Worm (Caenorhabditis elegans) whole organism, L2 larva: ENCODE measurements around the gene F47F2.1.

ENCODE experiments used
- F13H6.1 ChIP-seq: sonication (generic microtip); optimal IDR thresholded peaks from 2 replicates; lab custom pipeline; 2016; ENCODE audit warnings: missing genetic modification characterization, missing compliant biosample characterization
- Y55F3AM.14 ChIP-seq: fragments of 200-800 bp; sonication (Bioruptor generic); optimal IDR thresholded peaks from 2 replicates; lab custom pipeline; 2018; ENCODE audit warnings: mild to moderate bottlenecking, missing genetic modification characterization, missing compliant biosample characterization
- ZK546.5 ChIP-seq: sonication (generic microtip); optimal IDR thresholded peaks from 2 replicates; lab custom pipeline; 2017; ENCODE audit warnings: missing biosample characterization, missing genetic modification characterization
- aly-2 ChIP-seq: fragments of 150-350 bp; optimal IDR thresholded peaks from 2 replicates; lab custom pipeline; 2014; ENCODE audit warnings: missing biosample characterization, missing genetic modification characterization
- blmp-1 ChIP-seq: sonication (generic microtip); optimal IDR thresholded peaks from 2 replicates; lab custom pipeline; 2017; ENCODE audit warnings: missing genetic modification characterization, mild to moderate bottlenecking, missing compliant biosample characterization, antibody characterized with exemption, moderate library complexity; ENCODE audit not compliant: insufficient read depth
- ceh-16 ChIP-seq: fragments of 150-350 bp; optimal IDR thresholded peaks from 2 replicates; lab custom pipeline; 2014; ENCODE audit warnings: missing biosample characterization, missing genetic modification characterization
- ceh-82 ChIP-seq: fragments of 150-350 bp; optimal IDR thresholded peaks from 2 replicates; lab custom pipeline; 2014; ENCODE audit warnings: missing biosample characterization, missing genetic modification characterization
- crh-2 ChIP-seq: sonication (generic microtip); optimal IDR thresholded peaks from 2 replicates; lab custom pipeline; 2017; ENCODE audit warnings: missing biosample characterization, missing genetic modification characterization
- dmd-4 ChIP-seq: sonication (generic microtip); optimal IDR thresholded peaks from 2 replicates; lab custom pipeline; 2017; ENCODE audit warnings: missing biosample characterization, missing genetic modification characterization
- egl-27 ChIP-seq: sonication (generic microtip); optimal IDR thresholded peaks from 3 replicates; lab custom pipeline; 2017; ENCODE audit warnings: missing biosample characterization, missing genetic modification reagents, missing genetic modification characterization
- elt-1 ChIP-seq: fragments of 150-350 bp; optimal IDR thresholded peaks from 2 replicates; lab custom pipeline; 2014; ENCODE audit warnings: missing biosample characterization, missing genetic modification characterization
- fos-1 ChIP-seq: fragments of 150-350 bp; optimal IDR thresholded peaks from 2 replicates; lab custom pipeline; 2014; ENCODE audit warnings: missing biosample characterization, missing genetic modification characterization
- gmeb-1 ChIP-seq: fragments of 150-350 bp; optimal IDR thresholded peaks from 2 replicates; lab custom pipeline; 2014; ENCODE audit warnings: missing biosample characterization, missing genetic modification characterization
- lin-11 ChIP-seq: fragments of 150-350 bp; sonication (generic microtip); optimal IDR thresholded peaks from 2 replicates; lab custom pipeline; 2014; ENCODE audit warnings: missing biosample characterization, missing genetic modification characterization, inconsistent platforms, mixed read lengths
- lin-13 ChIP-seq: fragments of 150-350 bp; optimal IDR thresholded peaks from 2 replicates; lab custom pipeline; 2014; ENCODE audit warnings: missing biosample characterization, missing genetic modification reagents, missing genetic modification characterization
- lin-39 ChIP-seq: fragments of 150-350 bp; optimal IDR thresholded peaks from 2 replicates; lab custom pipeline; 2014; ENCODE audit warnings: missing biosample characterization, missing genetic modification reagents, missing genetic modification characterization
- lsy-2 ChIP-seq, 2 experiments: fragments of 150-350 bp in 1 of 2; sonication (generic microtip) in 1 of 2; optimal IDR thresholded peaks; 2 replicates each; lab custom pipeline; 2014 to 2017; ENCODE audit warnings: missing biosample characterization in 2 of 2, missing genetic modification characterization in 2 of 2
- mab-5 ChIP-seq: fragments of 150-350 bp; optimal IDR thresholded peaks from 2 replicates; lab custom pipeline; 2014; ENCODE audit warnings: missing biosample characterization, missing genetic modification characterization
- mbf-1 ChIP-seq: sonication (generic microtip); optimal IDR thresholded peaks from 2 replicates; lab custom pipeline; 2017; ENCODE audit warnings: missing biosample characterization, missing genetic modification characterization
- mdl-1 ChIP-seq, 2 experiments: fragments of 150-350 bp in 1 of 2; sonication (generic microtip) in 1 of 2; optimal IDR thresholded peaks; 2 replicates each; lab custom pipeline; 2017; ENCODE audit warnings: missing biosample characterization in 2 of 2, missing genetic modification characterization in 2 of 2
- nhr-10 ChIP-seq: sonication (generic microtip); optimal IDR thresholded peaks from 2 replicates; lab custom pipeline; 2017; ENCODE audit warnings: missing biosample characterization, missing genetic modification characterization
- nhr-11 ChIP-seq: fragments of 150-350 bp; optimal IDR thresholded peaks from 2 replicates; lab custom pipeline; 2014; ENCODE audit warnings: missing biosample characterization, missing genetic modification characterization
- nhr-129 ChIP-seq: fragments of 150-350 bp; optimal IDR thresholded peaks from 2 replicates; lab custom pipeline; 2014; ENCODE audit warnings: missing biosample characterization, missing genetic modification characterization
- nhr-21 ChIP-seq: fragments of 150-350 bp; optimal IDR thresholded peaks from 2 replicates; lab custom pipeline; 2014; ENCODE audit warnings: missing biosample characterization, missing genetic modification characterization
- nhr-237 ChIP-seq: fragments of 150-350 bp; optimal IDR thresholded peaks from 2 replicates; lab custom pipeline; 2014; ENCODE audit warnings: missing biosample characterization, missing genetic modification characterization
- nhr-25 ChIP-seq: fragments of 150-350 bp; sonication (generic microtip); optimal IDR thresholded peaks from 3 replicates; lab custom pipeline; 2014; ENCODE audit warnings: missing biosample characterization, missing genetic modification characterization
- nhr-6 ChIP-seq: fragments of 150-350 bp; optimal IDR thresholded peaks from 2 replicates; lab custom pipeline; 2014; ENCODE audit warnings: missing biosample characterization, missing genetic modification characterization
- sem-4 ChIP-seq: fragments of 150-350 bp; optimal IDR thresholded peaks from 2 replicates; lab custom pipeline; 2014; ENCODE audit warnings: missing biosample characterization, missing genetic modification reagents, missing genetic modification characterization
- skn-1 ChIP-seq: sonication (generic microtip); optimal IDR thresholded peaks from 2 replicates; lab custom pipeline; 2017; ENCODE audit warnings: missing biosample characterization, missing genetic modification characterization
- sma-3 ChIP-seq: sonication (generic microtip); optimal IDR thresholded peaks from 2 replicates; lab custom pipeline; 2016; ENCODE audit warnings: missing genetic modification reagents, missing genetic modification characterization, missing compliant biosample characterization
- sma-9 ChIP-seq, 2 experiments: fragments of 150-350 bp in 1 of 2; sonication (generic microtip) in 1 of 2; optimal IDR thresholded peaks; 2 replicates each; lab custom pipeline; 2014 to 2016; ENCODE audit warnings: missing genetic modification characterization in 2 of 2, mild to moderate bottlenecking in 1 of 2, missing biosample characterization in 1 of 2, missing compliant biosample characterization in 1 of 2, missing genetic modification reagents in 1 of 2, moderate library complexity in 1 of 2
- snpc-4 ChIP-seq: fragments of 150-350 bp; optimal IDR thresholded peaks from 2 replicates; lab custom pipeline; 2014; ENCODE audit warnings: missing biosample characterization, missing genetic modification characterization
- unc-39 ChIP-seq: fragments of 150-350 bp; optimal IDR thresholded peaks from 2 replicates; lab custom pipeline; 2014; ENCODE audit warnings: missing biosample characterization, missing genetic modification characterization
- unc-55 ChIP-seq: fragments of 150-350 bp; sonication (generic microtip); optimal IDR thresholded peaks from 3 replicates; lab custom pipeline; 2014; ENCODE audit warnings: missing biosample characterization, missing genetic modification reagents, missing genetic modification characterization
- unc-62 ChIP-seq: fragments of 150-350 bp; optimal IDR thresholded peaks from 2 replicates; lab custom pipeline; 2014; ENCODE audit warnings: missing biosample characterization, missing genetic modification reagents, missing genetic modification characterization
- zag-1 ChIP-seq: fragments of 150-350 bp; optimal IDR thresholded peaks from 2 replicates; lab custom pipeline; 2014; ENCODE audit warnings: missing biosample characterization, missing genetic modification characterization
- ztf-1 ChIP-seq: fragments of 200-800 bp; sonication (Bioruptor generic); conservative IDR thresholded peaks from 2 replicates; pipeline ENCODE4 v1.3.6; 2022; ENCODE audit warnings: missing genetic modification characterization, missing compliant biosample characterization
- ztf-4 ChIP-seq: fragments of 150-350 bp; optimal IDR thresholded peaks from 2 replicates; lab custom pipeline; 2014; ENCODE audit warnings: missing biosample characterization, missing genetic modification characterization

F47F2.1 gene

ce11 chrX:3833964-3834840 is 44.1 kb upstream of the F47F2.1 start:
- no peak for TF ChIP-seq nhr-237 (tag; lab: Kevin White, UChicago)
- no peak for TF ChIP-seq ztf-1 (GFP tag; lab: Robert Waterston, UW)
- no peak for TF ChIP-seq dmd-4 (tag; lab: Kevin White, UChicago)
- no peak for TF ChIP-seq lin-11
- TF ChIP-seq mdl-1 (tag; optimal IDR thresholded peaks at IDR 0.05; lab: Kevin White, UChicago) = no peak
- no peak for TF ChIP-seq zag-1 (tag; lab: Kevin White, UChicago)
- peak; percentile 14 for TF ChIP-seq egl-27 (tag; lab: Kevin White, UChicago)
- TF ChIP-seq sma-9 (GFP tag; optimal IDR thresholded peaks at IDR 0.05; lab: Kevin White, UChicago) = peak; percentile 39
- no peak for TF ChIP-seq sma-9 (tag; optimal IDR thresholded peaks at IDR 0.05; lab: Kevin White, UChicago)
- TF ChIP-seq nhr-129 (tag; lab: Kevin White, UChicago) = peak; percentile 24
- TF ChIP-seq ztf-4 = no peak
- TF ChIP-seq nhr-21 (tag; lab: Kevin White, UChicago) = no peak
- TF ChIP-seq crh-2 = no peak
- TF ChIP-seq blmp-1 (tag; lab: Kevin White, UChicago) = no peak
- peak; percentile 54 for TF ChIP-seq F13H6.1 (tag; lab: Kevin White, UChicago)
- TF ChIP-seq skn-1 (tag; lab: Kevin White, UChicago) = no peak
- TF ChIP-seq gmeb-1 = no peak

- TF ChIP-seq nhr-25 (tag; lab: Kevin White, UChicago) (peak; percentile 38), sem-4 (no peak)
These were observed 42.7 kb upstream of the F47F2.1 start for ce11 chrX:3835632-3836031.

ce11 chrX:3837752-3838159 is 40.6 kb upstream of the F47F2.1 start:
- peak; percentile 72 for TF ChIP-seq egl-27 (tag; lab: Kevin White, UChicago)
- TF ChIP-seq gmeb-1 = no peak
- peak; percentile 19 for TF ChIP-seq sem-4
- TF ChIP-seq dmd-4 (tag; lab: Kevin White, UChicago) = no peak
- no peak for TF ChIP-seq mbf-1 (tag; lab: Kevin White, UChicago)
- peak; percentile 58 for TF ChIP-seq nhr-129 (tag; lab: Kevin White, UChicago)
- peak in 1 of 2 experiments; percentile 1 for TF ChIP-seq mdl-1 (tag; optimal IDR thresholded peaks at IDR 0.05; lab: Kevin White, UChicago)
- peak; percentile 96 for TF ChIP-seq blmp-1 (tag; lab: Kevin White, UChicago)
- TF ChIP-seq sma-3 = peak; percentile 81
- TF ChIP-seq Y55F3AM.14 (GFP tag; lab: Kevin White, UChicago) = peak; percentile 40
- TF ChIP-seq sma-9 (GFP tag; optimal IDR thresholded peaks at IDR 0.05; lab: Kevin White, UChicago) = peak; percentile 71
- no peak for TF ChIP-seq sma-9 (tag; optimal IDR thresholded peaks at IDR 0.05; lab: Kevin White, UChicago)
- no peak for TF ChIP-seq aly-2
- TF ChIP-seq nhr-11 (tag; lab: Kevin White, UChicago) = no peak
- peak; percentile 90 for TF ChIP-seq nhr-25 (tag; lab: Kevin White, UChicago)
- peak; percentile 37 for TF ChIP-seq ceh-16
- TF ChIP-seq lin-39 (tag; lab: Kevin White, UChicago) = no peak
- TF ChIP-seq nhr-6 = peak; percentile 10
- TF ChIP-seq skn-1 (tag; lab: Kevin White, UChicago) = no peak
- no peak for TF ChIP-seq lin-13 (GFP tag; lab: Kevin White, UChicago)
- TF ChIP-seq nhr-21 (tag; lab: Kevin White, UChicago) = peak; percentile 91
- no peak for TF ChIP-seq elt-1 (tag; lab: Kevin White, UChicago)
- peak; percentile 1 for TF ChIP-seq fos-1 (tag; lab: Kevin White, UChicago)

ce11 chrX:3838670-3839069 is 39.7 kb upstream of the F47F2.1 start:
- TF ChIP-seq nhr-129 (tag; lab: Kevin White, UChicago) = no peak
- peak; percentile 38 for TF ChIP-seq nhr-25 (tag; lab: Kevin White, UChicago)
- no peak for TF ChIP-seq nhr-237 (tag; lab: Kevin White, UChicago)
- TF ChIP-seq sem-4 = peak; percentile 51

ce11 chrX:3839172-3839571 is 39.2 kb upstream of the F47F2.1 start:
- TF ChIP-seq Y55F3AM.14 (GFP tag; lab: Kevin White, UChicago) (no peak), ztf-4 (peak; percentile 18), gmeb-1 (no peak), ZK546.5 (no peak), lin-11 (no peak), F13H6.1 (tag; lab: Kevin White, UChicago) (peak; percentile 88), egl-27 (tag; lab: Kevin White, UChicago) (peak; percentile 13), nhr-25 (tag; lab: Kevin White, UChicago) (no peak), mab-5 (tag; lab: Kevin White, UChicago) (no peak), sem-4 (peak; percentile 55), lsy-2 (tag; optimal IDR thresholded peaks at IDR 0.05; lab: Kevin White, UChicago) (peak in 1 of 2 experiments; percentile 64), ceh-16 (peak; percentile 1), unc-62 (GFP tag; lab: Kevin White, UChicago) (no peak), nhr-11 (tag; lab: Kevin White, UChicago) (no peak), ztf-1 (GFP tag; lab: Robert Waterston, UW) (no peak), mdl-1 (tag; optimal IDR thresholded peaks at IDR 0.05; lab: Kevin White, UChicago) (no peak), nhr-10 (tag; lab: Kevin White, UChicago) (no peak), skn-1 (tag; lab: Kevin White, UChicago) (no peak), sma-9 (GFP tag; optimal IDR thresholded peaks at IDR 0.05; lab: Kevin White, UChicago) (peak; percentile 89), sma-9 (tag; optimal IDR thresholded peaks at IDR 0.05; lab: Kevin White, UChicago) (no peak), blmp-1 (tag; lab: Kevin White, UChicago) (peak; percentile 63), nhr-129 (tag; lab: Kevin White, UChicago) (peak; percentile 83), snpc-4 (tag; lab: Kevin White, UChicago) (no peak), nhr-21 (tag; lab: Kevin White, UChicago) (no peak), ceh-82 (no peak), unc-55 (GFP tag; lab: Kevin White, UChicago) (no peak), unc-39 (no peak)
